Worm (Caenorhabditis elegans): ENCODE measurements around the gene fbxb-18.

ce11 chrII:1691011-1691410 lies 2.3 kb upstream of the fbxb-18 start, which contains the start of gene fbxc-22:
- TF ChIP-seq tra-4 (tag; optimal IDR thresholded peaks at IDR 0.05) (no peak), ama-1 (optimal IDR thresholded peaks at IDR 0.05) (no peak), ceh-36 (tag; optimal IDR thresholded peaks at IDR 0.05) (no peak), hnd-1 (tag; optimal IDR thresholded peaks at IDR 0.05) (no peak), hmg-4 (GFP tag; optimal IDR thresholded peaks at IDR 0.05) (no peak), ceh-13 (GFP tag; optimal IDR thresholded peaks at IDR 0.05) (no peak), pes-1 (GFP tag; IDR thresholded peaks at IDR 0.05) (no peak), ets-7 (tag; optimal IDR thresholded peaks at IDR 0.05) (no peak)

Measured in whole organism, early embryonic.